Fruit fly (Drosophila melanogaster) whole organism, embryonic: ENCODE measurements around the gene Srg3.
A peak's percentile ranks its signal among the peaks of the same experiment; 100 is the strongest.

Experiments used
- BtbVII ChIP-seq: fragments of 200-800 bp; sonication (Bioruptor generic); optimal IDR thresholded peaks from 3 replicates; lab custom pipeline; 2017; ENCODE audit warnings: missing biosample characterization, mild to moderate bottlenecking, missing genetic modification characterization
- CG11093 ChIP-seq: fragments of 200-800 bp; sonication (Bioruptor generic); IDR thresholded peaks from 3 replicates; pipeline ENCODE4 v1.3.6; 2022; ENCODE audit warnings: missing biosample characterization, missing genetic modification characterization
- CG11456 ChIP-seq: fragments of 200-800 bp; sonication (Bioruptor generic); IDR thresholded peaks from 3 replicates; pipeline ENCODE4 v1.3.6; 2022; ENCODE audit warnings: missing biosample characterization, missing genetic modification characterization
- CG12769 ChIP-seq: fragments of 200-800 bp; sonication (Bioruptor generic); optimal IDR thresholded peaks from 2 replicates; lab custom pipeline; 2019; ENCODE audit warnings: missing biosample characterization, mild to moderate bottlenecking, missing genetic modification characterization, moderate library complexity
- CG12942 ChIP-seq: fragments of 200-800 bp; sonication (Bioruptor generic); optimal IDR thresholded peaks from 3 replicates; lab custom pipeline; 2016; ENCODE audit warnings: missing biosample characterization, missing genetic modification characterization
- CG13894 ChIP-seq: fragments of 200-800 bp; sonication (Bioruptor generic); optimal IDR thresholded peaks from 3 replicates; lab custom pipeline; 2018; ENCODE audit warnings: missing biosample characterization, mild to moderate bottlenecking, missing genetic modification characterization, moderate library complexity
- CG16815 ChIP-seq: fragments of 200-800 bp; sonication (Bioruptor generic); optimal IDR thresholded peaks from 3 replicates; lab custom pipeline; 2017; ENCODE audit warnings: missing biosample characterization, mild to moderate bottlenecking, missing genetic modification characterization
- CG17186 ChIP-seq: fragments of 200-800 bp; sonication (Bioruptor generic); optimal IDR thresholded peaks from 3 replicates; lab custom pipeline; 2017; ENCODE audit warnings: missing biosample characterization, missing genetic modification reagents, missing genetic modification characterization
- CG17912 ChIP-seq: fragments of 200-800 bp; sonication (Bioruptor generic); optimal IDR thresholded peaks from 2 replicates; lab custom pipeline; 2018; ENCODE audit warnings: missing biosample characterization, mild to moderate bottlenecking, missing genetic modification characterization
- CG33213 ChIP-seq: fragments of 200-800 bp; sonication (Bioruptor generic); optimal IDR thresholded peaks from 3 replicates; lab custom pipeline; 2016; ENCODE audit warnings: missing biosample characterization, missing genetic modification characterization
- CG34224 ChIP-seq: fragments of 200-800 bp; sonication (Bioruptor generic); IDR thresholded peaks from 3 replicates; pipeline ENCODE4 v1.3.6; 2022; ENCODE audit warnings: missing biosample characterization, missing genetic modification characterization; ENCODE audit not compliant: partially characterized antibody
- CG5953 ChIP-seq: fragments of 200-800 bp; sonication (Bioruptor generic); IDR thresholded peaks from 2 replicates; pipeline ENCODE4 v1.3.6; 2022; ENCODE audit warnings: missing biosample characterization, missing genetic modification characterization
- CG6689 ChIP-seq: fragments of 200-800 bp; sonication (Bioruptor generic); IDR thresholded peaks from 2 replicates; pipeline ENCODE4 v1.3.6; 2022; ENCODE audit warnings: missing biosample characterization, missing genetic modification characterization
- CG7372 ChIP-seq: fragments of 200-800 bp; sonication (Bioruptor generic); IDR thresholded peaks from 2 replicates; pipeline ENCODE4 v1.3.6; 2022; ENCODE audit warnings: missing biosample characterization, missing genetic modification characterization
- CG9215 ChIP-seq: fragments of 200-800 bp; sonication (Bioruptor generic); IDR thresholded peaks from 2 replicates; pipeline ENCODE4 v1.3.6; 2022; ENCODE audit warnings: missing biosample characterization, missing genetic modification characterization
- CG9932 ChIP-seq: fragments of 200-800 bp; sonication (Bioruptor generic); IDR thresholded peaks from 2 replicates; pipeline ENCODE4 v1.3.6; 2022; ENCODE audit warnings: missing biosample characterization, missing genetic modification characterization
- E2f2 ChIP-seq: fragments of 200-800 bp; sonication (Bioruptor generic); IDR thresholded peaks from 2 replicates; pipeline ENCODE4 v1.3.6; 2022; ENCODE audit warnings: missing biosample characterization, missing genetic modification characterization
- HLH3B ChIP-seq: fragments of 200-800 bp; sonication (Bioruptor generic); IDR thresholded peaks from 2 replicates; pipeline ENCODE4 v1.3.6; 2022; ENCODE audit warnings: missing biosample characterization, missing genetic modification characterization
- Hey ChIP-seq: fragments of 200-800 bp; sonication (Bioruptor generic); optimal IDR thresholded peaks from 3 replicates; lab custom pipeline; 2018; ENCODE audit warnings: missing biosample characterization, mild to moderate bottlenecking, missing genetic modification characterization
- Hr78 ChIP-seq, 2 experiments: fragments of 200-800 bp in 1 of 2; fragments of >200 bp in 1 of 2; sonication (Bioruptor generic) in 1 of 2; optimal IDR thresholded peaks; 2 replicates each; lab custom pipeline; 2017 to 2019; ENCODE audit warnings: missing biosample characterization in 2 of 2, missing genetic modification characterization in 2 of 2, mild to moderate bottlenecking in 1 of 2, moderate library complexity in 1 of 2
- Max ChIP-seq: fragments of 200-800 bp; sonication (Bioruptor generic); optimal IDR thresholded peaks from 2 replicates; lab custom pipeline; 2016; ENCODE audit warnings: missing biosample characterization, mild to moderate bottlenecking, missing genetic modification characterization
- Oli ChIP-seq: fragments of 200-800 bp; sonication (Bioruptor generic); optimal IDR thresholded peaks from 2 replicates; lab custom pipeline; 2018; ENCODE audit warnings: missing biosample characterization, mild to moderate bottlenecking, missing genetic modification characterization, moderate library complexity
- Pdp1 ChIP-seq, 2 experiments: fragments of 200-800 bp; sonication (Bioruptor generic); optimal IDR thresholded peaks; 3 replicates each; lab custom pipeline; 2016; ENCODE audit warnings: missing biosample characterization in 2 of 2, missing genetic modification characterization in 2 of 2, mild to moderate bottlenecking in 1 of 2, moderate library complexity in 1 of 2
- Ptx1 ChIP-seq: fragments of 200-800 bp; sonication (Bioruptor generic); IDR thresholded peaks from 2 replicates; pipeline ENCODE4 v1.3.6; 2022; ENCODE audit warnings: missing biosample characterization, missing genetic modification characterization
- Ravus ChIP-seq: fragments of 200-800 bp; sonication (Bioruptor generic); IDR thresholded peaks from 2 replicates; pipeline ENCODE4 v1.3.6; 2022; ENCODE audit warnings: missing biosample characterization, missing genetic modification characterization
- Rfx ChIP-seq: fragments of 200-800 bp; sonication (Bioruptor generic); IDR thresholded peaks from 2 replicates; pipeline ENCODE4 v1.3.6; 2022; ENCODE audit warnings: missing biosample characterization, missing genetic modification characterization
- Xrp1 ChIP-seq: fragments of 200-800 bp; sonication (Bioruptor generic); IDR thresholded peaks from 2 replicates; pipeline ENCODE4 v1.3.6; 2022; ENCODE audit warnings: missing biosample characterization, missing genetic modification characterization
- cato ChIP-seq: fragments of 200-800 bp; sonication (Bioruptor generic); optimal IDR thresholded peaks from 2 replicates; lab custom pipeline; 2016; ENCODE audit warnings: missing biosample characterization, missing genetic modification characterization, borderline replicate concordance
- caup ChIP-seq: fragments of 200-800 bp; sonication (Bioruptor generic); optimal IDR thresholded peaks from 3 replicates; lab custom pipeline; 2017; ENCODE audit warnings: missing biosample characterization, mild to moderate bottlenecking, missing genetic modification characterization, moderate library complexity; ENCODE audit not compliant: severe bottlenecking
- crc ChIP-seq: fragments of 200-800 bp; sonication (Bioruptor generic); optimal IDR thresholded peaks from 2 replicates; lab custom pipeline; 2016; ENCODE audit warnings: missing biosample characterization, missing genetic modification characterization
- croc ChIP-seq: fragments of 200-800 bp; sonication (Bioruptor generic); conservative IDR thresholded peaks from 3 replicates; pipeline ENCODE4 v1.3.6; 2022; ENCODE audit warnings: missing biosample characterization, missing genetic modification characterization
- esg ChIP-seq: fragments of 200-800 bp; sonication (Bioruptor generic); conservative IDR thresholded peaks from 2 replicates; pipeline ENCODE4 v1.3.6; 2022; ENCODE audit warnings: missing biosample characterization, missing genetic modification characterization
- eve ChIP-seq, 2 experiments: fragments of >200 bp; optimal IDR thresholded peaks; 2 replicates each; lab custom pipeline; 2017; ENCODE audit warnings: missing biosample characterization in 2 of 2, missing genetic modification characterization in 2 of 2
- grn ChIP-seq: fragments of 200-800 bp; sonication (Bioruptor generic); optimal IDR thresholded peaks from 3 replicates; lab custom pipeline; 2017; ENCODE audit warnings: missing biosample characterization, missing genetic modification characterization
- gsb ChIP-seq: fragments of 200-800 bp; sonication (Bioruptor generic); IDR thresholded peaks from 2 replicates; pipeline ENCODE4 v1.3.6; 2022; ENCODE audit warnings: missing biosample characterization, missing genetic modification characterization
- hth ChIP-seq: fragments of >200 bp; optimal IDR thresholded peaks from 2 replicates; lab custom pipeline; 2017; ENCODE audit warnings: inconsistent platforms
- inv ChIP-seq: fragments of 200-800 bp; sonication (Bioruptor generic); IDR thresholded peaks from 2 replicates; pipeline ENCODE4 v1.3.6; 2022; ENCODE audit warnings: missing biosample characterization, missing genetic modification characterization; ENCODE audit not compliant: partially characterized antibody
- kah ChIP-seq: fragments of 200-800 bp; sonication (Bioruptor generic); optimal IDR thresholded peaks from 2 replicates; lab custom pipeline; 2018; ENCODE audit warnings: missing biosample characterization, mild to moderate bottlenecking, missing genetic modification characterization
- mld ChIP-seq: fragments of 200-800 bp; sonication (Bioruptor generic); IDR thresholded peaks from 3 replicates; pipeline ENCODE4 v1.3.6; 2022; ENCODE audit warnings: missing biosample characterization, missing genetic modification characterization; ENCODE audit not compliant: partially characterized antibody
- nom ChIP-seq: fragments of 200-800 bp; sonication (Bioruptor generic); optimal IDR thresholded peaks from 2 replicates; lab custom pipeline; 2017; ENCODE audit warnings: missing biosample characterization, missing genetic modification characterization, mild to moderate bottlenecking, moderate library complexity, missing genetic modification reagents
- onecut ChIP-seq: fragments of 200-800 bp; sonication (Bioruptor generic); IDR thresholded peaks from 2 replicates; pipeline ENCODE4 v1.3.6; 2022; ENCODE audit warnings: missing biosample characterization, missing genetic modification characterization
- otp ChIP-seq: fragments of 200-800 bp; sonication (Bioruptor generic); IDR thresholded peaks from 3 replicates; pipeline ENCODE4, ENCODE4 v1.3.6; 2022; ENCODE audit warnings: missing biosample characterization, missing genetic modification characterization
- schlank ChIP-seq: fragments of 200-800 bp; sonication (Bioruptor generic); optimal IDR thresholded peaks from 2 replicates; lab custom pipeline; 2018; ENCODE audit warnings: missing biosample characterization, mild to moderate bottlenecking, missing genetic modification characterization
- sug ChIP-seq: fragments of 200-800 bp; optimal IDR thresholded peaks from 2 replicates; lab custom pipeline; 2019; ENCODE audit warnings: missing biosample characterization, mild to moderate bottlenecking, missing genetic modification characterization, moderate library complexity
- tin ChIP-seq: fragments of 200-800 bp; sonication (Bioruptor generic); optimal IDR thresholded peaks from 3 replicates; lab custom pipeline; 2016; ENCODE audit warnings: missing biosample characterization, missing genetic modification characterization
- tna ChIP-seq: fragments of 200-800 bp; sonication (Bioruptor generic); IDR thresholded peaks from 2 replicates; pipeline ENCODE4 v1.3.6; 2022; ENCODE audit warnings: missing biosample characterization, missing genetic modification characterization; ENCODE audit not compliant: partially characterized antibody
- tup ChIP-seq: fragments of 200-800 bp; sonication (Bioruptor generic); optimal IDR thresholded peaks from 2 replicates; lab custom pipeline; 2016; ENCODE audit warnings: missing biosample characterization, mild to moderate bottlenecking, missing genetic modification characterization, moderate library complexity
- twi ChIP-seq: fragments of 200-800 bp; optimal IDR thresholded peaks from 2 replicates; lab custom pipeline; 2019; ENCODE audit warnings: missing biosample characterization, mild to moderate bottlenecking, missing genetic modification characterization, moderate library complexity
- usp ChIP-seq: fragments of >200 bp; optimal IDR thresholded peaks from 2 replicates; lab custom pipeline; 2017; ENCODE audit warnings: missing biosample characterization, missing genetic modification characterization
- vfl ChIP-seq: fragments of 200-800 bp; sonication (Bioruptor generic); optimal IDR thresholded peaks from 2 replicates; lab custom pipeline; 2016; ENCODE audit warnings: missing biosample characterization, missing genetic modification characterization
- vvl ChIP-seq: fragments of 200-800 bp; sonication (Bioruptor generic); IDR thresholded peaks from 2 replicates; pipeline ENCODE4 v1.3.6; 2022; ENCODE audit warnings: missing biosample characterization, missing genetic modification characterization

Gene Srg3

DNA sequence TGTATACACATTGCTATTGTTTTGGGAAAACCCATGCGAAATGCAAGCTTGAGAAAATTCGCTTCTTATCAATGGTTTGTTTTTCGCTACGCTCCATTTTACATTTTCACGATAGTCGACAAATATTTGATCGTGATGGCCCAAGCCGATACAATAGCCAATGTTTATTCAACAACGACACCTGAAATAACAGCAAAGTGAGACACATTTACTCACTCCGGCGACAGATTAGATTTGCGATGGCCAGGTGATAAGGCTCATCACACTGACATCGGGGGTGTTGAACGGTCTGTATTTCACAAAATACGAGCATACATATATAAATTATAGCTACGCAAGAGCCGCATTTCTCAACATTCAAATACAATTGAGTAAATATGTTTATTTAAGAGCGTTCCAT, 45.9 kb upstream of the Srg3 start (continued):
- TF ChIP-seq esg (GFP tag; lab: Robert Waterston, UW) = no peak
- TF ChIP-seq tin (GFP tag; lab: Kevin White, UChicago) = peak; percentile 24
- peak; percentile 69 for TF ChIP-seq Rfx (GFP tag; lab: Robert Waterston, UW)
- TF ChIP-seq Ptx1 (GFP tag; lab: Robert Waterston, UW) = peak; percentile 26; the same call in 1 of the 2 replicates
- peak; percentile 66 for TF ChIP-seq Xrp1
- TF ChIP-seq otp (GFP tag; lab: Robert Waterston, UW) = no peak
- no peak for TF ChIP-seq vvl (GFP tag; lab: Robert Waterston, UW)
- no peak; the same call in 2 of the 3 replicates for TF ChIP-seq CG11456 (GFP tag; lab: Robert Waterston, UW)
- peak; percentile 82 for TF ChIP-seq caup (GFP tag; lab: Kevin White, UChicago)
- TF ChIP-seq CG12769 = peak; percentile 78
- TF ChIP-seq Hey (tag; lab: Kevin White, UChicago) = peak; percentile 58
- peak; percentile 94 for TF ChIP-seq grn (GFP tag; lab: Kevin White, UChicago)
- TF ChIP-seq croc (GFP tag; lab: Robert Waterston, UW) = no peak
- TF ChIP-seq tna = no peak
- no peak for TF ChIP-seq usp
- peak; percentile 80 for TF ChIP-seq CG13894
- no peak for TF ChIP-seq Ravus (GFP tag; lab: Robert Waterston, UW)
- no peak for TF ChIP-seq CG9215
- peak; percentile 16 for TF ChIP-seq CG12942 (GFP tag; lab: Kevin White, UChicago)
- no peak for TF ChIP-seq hth (lab: Kevin White, UChicago)
- TF ChIP-seq tup (GFP tag; lab: Kevin White, UChicago) = peak; percentile 36
- peak; percentile 57 for TF ChIP-seq Max (GFP tag; lab: Kevin White, UChicago)
- TF ChIP-seq CG9932 (GFP tag; lab: Robert Waterston, UW) = no peak
- TF ChIP-seq BtbVII = peak; percentile 91
- peak; percentile 76 for TF ChIP-seq crc (GFP tag; lab: Kevin White, UChicago)
- peak; percentile 38 for TF ChIP-seq CG17186 (GFP tag; lab: Kevin White, UChicago)
- TF ChIP-seq eve (GFP tag; optimal IDR thresholded peaks at IDR 0.05; lab: Kevin White, UChicago) = peak in 1 of 2 experiments; percentile 13
- TF ChIP-seq inv (GFP tag; lab: Robert Waterston, UW) = no peak
- peak; percentile 42 for TF ChIP-seq twi (tag; lab: Kevin White, UChicago)
- no peak for TF ChIP-seq cato
- no peak for TF ChIP-seq CG34224 (GFP tag; lab: Robert Waterston, UW)
- no peak for TF ChIP-seq CG16815 (GFP tag; lab: Kevin White, UChicago)
- TF ChIP-seq Pdp1 (GFP tag; optimal IDR thresholded peaks at IDR 0.05; lab: Kevin White, UChicago) = peak; percentile 17 to 24
- no peak for TF ChIP-seq CG7372
- TF ChIP-seq CG5953 (GFP tag; lab: Robert Waterston, UW) = 0 out of 2 replicates have a peak, but pooled peaks have one; percentile 38
- no peak for TF ChIP-seq Hr78 (GFP tag; optimal IDR thresholded peaks at IDR 0.05; lab: Kevin White, UChicago)
- TF ChIP-seq mld (GFP tag; lab: Robert Waterston, UW) = no peak
- TF ChIP-seq sug = peak; percentile 68
- no peak for TF ChIP-seq Oli
- TF ChIP-seq vfl (GFP tag; lab: Kevin White, UChicago) = peak; percentile 19
- TF ChIP-seq kah (GFP tag; lab: Kevin White, UChicago) = peak; percentile 68
- peak; percentile 51; the same call in 1 of the 2 replicates for TF ChIP-seq HLH3B (GFP tag; lab: Robert Waterston, UW)
- 0 out of 2 replicates have a peak, but pooled peaks have one; percentile 5 for TF ChIP-seq E2f2 (GFP tag; lab: Robert Waterston, UW)
- TF ChIP-seq nom (GFP tag; lab: Kevin White, UChicago) = peak; percentile 60
- TF ChIP-seq CG11093 (GFP tag; lab: Robert Waterston, UW) = no peak
- TF ChIP-seq CG33213 (GFP tag; lab: Kevin White, UChicago) = peak; percentile 75
- TF ChIP-seq gsb = peak; percentile 35; the same call in 1 of the 2 replicates
- peak; percentile 63 for TF ChIP-seq onecut
- TF ChIP-seq CG17912 = peak; percentile 4
- no peak for TF ChIP-seq CG6689 (GFP tag; lab: Robert Waterston, UW)
- peak; percentile 89 for TF ChIP-seq schlank (tag; lab: Kevin White, UChicago)
